Fruit fly (Drosophila melanogaster) whole organism, embryonic: ENCODE measurements around the gene dsx.

ENCODE experiments used
- Asciz ChIP-seq: fragments of 200-800 bp; sonication (Bioruptor generic); optimal IDR thresholded peaks from 2 replicates; lab custom pipeline; 2017; ENCODE audit warnings: missing biosample characterization, mild to moderate bottlenecking, missing genetic modification characterization, missing genetic modification reagents
- CG10321 ChIP-seq: fragments of 200-800 bp; sonication (Bioruptor generic); IDR thresholded peaks from 2 replicates; pipeline ENCODE4 v1.3.6; 2022; ENCODE audit warnings: missing biosample characterization, missing genetic modification characterization
- CG10366 ChIP-seq: fragments of 200-800 bp; sonication (Bioruptor generic); IDR thresholded peaks from 2 replicates; pipeline ENCODE4 v1.3.6; 2022; ENCODE audit warnings: missing biosample characterization, missing genetic modification characterization
- CG10565 ChIP-seq: fragments of 200-800 bp; sonication (Bioruptor generic); optimal IDR thresholded peaks from 3 replicates; lab custom pipeline; 2016; ENCODE audit warnings: missing biosample characterization, mild to moderate bottlenecking, missing genetic modification characterization
- CG11085 ChIP-seq: fragments of 200-800 bp; sonication (Bioruptor generic); IDR thresholded peaks from 2 replicates; pipeline ENCODE4 v1.3.6; 2022; ENCODE audit warnings: missing biosample characterization, missing genetic modification characterization
- CG11247 ChIP-seq: fragments of 200-800 bp; sonication (Bioruptor generic); IDR thresholded peaks from 2 replicates; pipeline ENCODE4 v1.3.6; 2022; ENCODE audit warnings: missing biosample characterization, missing genetic modification characterization
- CG12071 ChIP-seq: fragments of 200-800 bp; sonication (Bioruptor generic); optimal IDR thresholded peaks from 3 replicates; lab custom pipeline; 2018; ENCODE audit warnings: missing biosample characterization, mild to moderate bottlenecking, missing genetic modification characterization
- CG12391 ChIP-seq: fragments of 200-800 bp; sonication (Bioruptor generic); optimal IDR thresholded peaks from 3 replicates; lab custom pipeline; 2018; ENCODE audit warnings: missing biosample characterization, mild to moderate bottlenecking, missing genetic modification characterization, moderate library complexity
- CG13123 ChIP-seq: fragments of 200-800 bp; sonication (Bioruptor generic); optimal IDR thresholded peaks from 2 replicates; lab custom pipeline; 2016; ENCODE audit warnings: missing biosample characterization, missing genetic modification characterization
- CG17186 ChIP-seq: fragments of 200-800 bp; sonication (Bioruptor generic); optimal IDR thresholded peaks from 3 replicates; lab custom pipeline; 2017; ENCODE audit warnings: missing biosample characterization, missing genetic modification reagents, missing genetic modification characterization
- CG17359 ChIP-seq: fragments of 200-800 bp; sonication (Bioruptor generic); optimal IDR thresholded peaks from 3 replicates; lab custom pipeline; 2018; ENCODE audit warnings: missing biosample characterization, mild to moderate bottlenecking, missing genetic modification characterization, moderate library complexity
- CG17829 ChIP-seq: fragments of 200-800 bp; optimal IDR thresholded peaks from 2 replicates; lab custom pipeline; 2019; ENCODE audit warnings: missing biosample characterization, mild to moderate bottlenecking, missing genetic modification characterization, moderate library complexity
- CG18262 ChIP-seq: fragments of 200-800 bp; optimal IDR thresholded peaks from 3 replicates; lab custom pipeline; 2019; ENCODE audit warnings: missing biosample characterization, mild to moderate bottlenecking, missing genetic modification characterization, moderate library complexity
- CG1832 ChIP-seq: fragments of 200-800 bp; sonication (Bioruptor generic); optimal IDR thresholded peaks from 2 replicates; lab custom pipeline; 2017; ENCODE audit warnings: missing biosample characterization, mild to moderate bottlenecking, missing genetic modification characterization, inconsistent platforms
- CG18619 ChIP-seq: fragments of 200-800 bp; sonication (Bioruptor generic); optimal IDR thresholded peaks from 3 replicates; lab custom pipeline; 2017; ENCODE audit warnings: missing biosample characterization, mild to moderate bottlenecking, missing genetic modification characterization
- CG2120 ChIP-seq: fragments of 200-800 bp; sonication (Bioruptor generic); optimal IDR thresholded peaks from 3 replicates; lab custom pipeline; 2016; ENCODE audit warnings: missing biosample characterization, missing genetic modification characterization
- CG2202 ChIP-seq: fragments of 200-800 bp; sonication (Bioruptor generic); optimal IDR thresholded peaks from 2 replicates; lab custom pipeline; 2018; ENCODE audit warnings: missing biosample characterization, mild to moderate bottlenecking, missing genetic modification characterization
- CG2712 ChIP-seq: fragments of 200-800 bp; optimal IDR thresholded peaks from 3 replicates; lab custom pipeline; 2019; ENCODE audit warnings: missing biosample characterization, mild to moderate bottlenecking, missing genetic modification characterization, moderate library complexity
- CG31388 ChIP-seq: fragments of 200-800 bp; sonication (Bioruptor generic); optimal IDR thresholded peaks from 2 replicates; lab custom pipeline; 2016; ENCODE audit warnings: missing biosample characterization, missing genetic modification characterization
- CG3281 ChIP-seq: fragments of 200-800 bp; sonication (Bioruptor generic); optimal IDR thresholded peaks from 3 replicates; lab custom pipeline; 2017; ENCODE audit warnings: missing biosample characterization, mild to moderate bottlenecking, missing genetic modification characterization
- CG3838 ChIP-seq: fragments of 200-800 bp; sonication (Bioruptor generic); optimal IDR thresholded peaks from 3 replicates; lab custom pipeline; 2016; ENCODE audit warnings: missing biosample characterization, missing genetic modification characterization
- CG4404 ChIP-seq: fragments of 200-800 bp; sonication (Bioruptor generic); IDR thresholded peaks from 2 replicates; pipeline ENCODE4 v1.3.6; 2022; ENCODE audit warnings: missing biosample characterization, missing genetic modification characterization
- CG4617 ChIP-seq: fragments of 200-800 bp; sonication (Bioruptor generic); optimal IDR thresholded peaks from 3 replicates; lab custom pipeline; 2016; ENCODE audit warnings: missing biosample characterization, missing genetic modification characterization, borderline replicate concordance
- CG8359 ChIP-seq: fragments of 200-800 bp; sonication (Bioruptor generic); optimal IDR thresholded peaks from 2 replicates; lab custom pipeline; 2017; ENCODE audit warnings: missing biosample characterization, mild to moderate bottlenecking, missing genetic modification characterization, borderline replicate concordance
- CG8388 ChIP-seq: fragments of 200-800 bp; sonication (Bioruptor generic); optimal IDR thresholded peaks from 2 replicates; lab custom pipeline; 2019; ENCODE audit warnings: missing biosample characterization, mild to moderate bottlenecking, missing genetic modification characterization, moderate library complexity
- CG9817 ChIP-seq: fragments of 200-800 bp; sonication (Bioruptor generic); optimal IDR thresholded peaks from 2 replicates; lab custom pipeline; 2018; ENCODE audit warnings: missing biosample characterization, mild to moderate bottlenecking, missing genetic modification characterization, moderate library complexity
- Dek ChIP-seq: fragments of 200-800 bp; sonication (Bioruptor generic); optimal IDR thresholded peaks from 3 replicates; lab custom pipeline; 2019; ENCODE audit warnings: missing biosample characterization, mild to moderate bottlenecking, missing genetic modification characterization, moderate library complexity
- ERR ChIP-seq: fragments of 200-800 bp; sonication (Bioruptor generic); optimal IDR thresholded peaks from 2 replicates; lab custom pipeline; 2016; ENCODE audit warnings: missing biosample characterization, missing genetic modification characterization
- Hr3 ChIP-seq: fragments of 200-800 bp; sonication (Bioruptor generic); optimal IDR thresholded peaks from 3 replicates; lab custom pipeline; 2016; ENCODE audit warnings: missing biosample characterization, missing genetic modification characterization
- Pdp1 ChIP-seq, 2 experiments: fragments of 200-800 bp; sonication (Bioruptor generic); optimal IDR thresholded peaks; 3 replicates each; lab custom pipeline; 2016; ENCODE audit warnings: missing biosample characterization in 2 of 2, missing genetic modification characterization in 2 of 2, mild to moderate bottlenecking in 1 of 2, moderate library complexity in 1 of 2
- Six4 ChIP-seq: fragments of 200-800 bp; sonication (Bioruptor generic); optimal IDR thresholded peaks from 2 replicates; lab custom pipeline; 2016; ENCODE audit warnings: missing biosample characterization, missing genetic modification characterization
- Taf1 ChIP-seq: fragments of 200-800 bp; sonication (Bioruptor generic); IDR thresholded peaks from 2 replicates; pipeline ENCODE4 v1.3.6; 2022; ENCODE audit warnings: missing biosample characterization, missing genetic modification characterization
- Vsx1 ChIP-seq: fragments of 200-800 bp; sonication (Bioruptor generic); optimal IDR thresholded peaks from 2 replicates; lab custom pipeline; 2017; ENCODE audit warnings: missing biosample characterization, mild to moderate bottlenecking, missing genetic modification characterization, missing genetic modification reagents
- ac ChIP-seq: fragments of 200-800 bp; sonication (Bioruptor generic); optimal IDR thresholded peaks from 3 replicates; lab custom pipeline; 2017; ENCODE audit warnings: missing biosample characterization, mild to moderate bottlenecking, missing genetic modification characterization
- al ChIP-seq: fragments of 200-800 bp; sonication (Bioruptor generic); IDR thresholded peaks from 2 replicates; pipeline ENCODE4 v1.3.6; 2022; ENCODE audit warnings: missing biosample characterization, missing genetic modification characterization
- az2 ChIP-seq: fragments of 200-800 bp; sonication (Bioruptor generic); optimal IDR thresholded peaks from 3 replicates; lab custom pipeline; 2016; ENCODE audit warnings: missing biosample characterization, missing genetic modification characterization
- bsh ChIP-seq, 2 experiments: fragments of 200-800 bp; sonication (Bioruptor generic); optimal IDR thresholded peaks; 2 replicates each; lab custom pipeline; 2017 to 2018; ENCODE audit warnings: mild to moderate bottlenecking in 2 of 2, missing biosample characterization in 2 of 2, missing genetic modification characterization in 2 of 2, moderate library complexity in 1 of 2
- cad ChIP-seq: fragments of >200 bp; optimal IDR thresholded peaks from 2 replicates; lab custom pipeline; 2017; ENCODE audit warnings: missing biosample characterization, missing genetic modification characterization
- caup ChIP-seq: fragments of 200-800 bp; sonication (Bioruptor generic); optimal IDR thresholded peaks from 3 replicates; lab custom pipeline; 2017; ENCODE audit warnings: missing biosample characterization, mild to moderate bottlenecking, missing genetic modification characterization, moderate library complexity; ENCODE audit not compliant: severe bottlenecking
- ci ChIP-seq: fragments of 200-800 bp; sonication (Bioruptor generic); IDR thresholded peaks from 3 replicates; pipeline ENCODE4 v1.3.6; 2022; ENCODE audit warnings: missing biosample characterization, missing genetic modification characterization
- crp ChIP-seq, 2 experiments: fragments of 200-800 bp; sonication (Bioruptor generic); optimal IDR thresholded peaks; 2 replicates in 1 of 2; 3 replicates in 1 of 2; lab custom pipeline; 2017; ENCODE audit warnings: missing biosample characterization in 2 of 2, missing genetic modification characterization in 2 of 2, mild to moderate bottlenecking in 1 of 2, moderate library complexity in 1 of 2
- gcm ChIP-seq: fragments of 200-800 bp; sonication (Bioruptor generic); optimal IDR thresholded peaks from 2 replicates; lab custom pipeline; 2019; ENCODE audit warnings: missing biosample characterization, mild to moderate bottlenecking, missing genetic modification characterization, moderate library complexity
- klu ChIP-seq: fragments of 200-800 bp; sonication (Bioruptor generic); IDR thresholded peaks from 2 replicates; pipeline ENCODE4 v1.3.6; 2022; ENCODE audit warnings: missing biosample characterization, missing genetic modification characterization
- mirr ChIP-seq: fragments of 200-800 bp; sonication (Bioruptor generic); optimal IDR thresholded peaks from 3 replicates; lab custom pipeline; 2018; ENCODE audit warnings: missing biosample characterization, mild to moderate bottlenecking, missing genetic modification characterization
- nau ChIP-seq: fragments of 200-800 bp; sonication (Bioruptor generic); optimal IDR thresholded peaks from 3 replicates; lab custom pipeline; 2017; ENCODE audit warnings: missing biosample characterization, mild to moderate bottlenecking, missing genetic modification characterization, missing genetic modification reagents
- sim ChIP-seq: fragments of 200-800 bp; sonication (Bioruptor generic); IDR thresholded peaks from 2 replicates; pipeline ENCODE4 v1.3.6; 2022; ENCODE audit warnings: missing biosample characterization, missing genetic modification characterization
- slou ChIP-seq: fragments of 200-800 bp; sonication (Bioruptor generic); optimal IDR thresholded peaks from 3 replicates; lab custom pipeline; 2016; ENCODE audit warnings: missing biosample characterization, missing genetic modification characterization
- trem ChIP-seq: fragments of 200-800 bp; optimal IDR thresholded peaks from 3 replicates; lab custom pipeline; 2019; ENCODE audit warnings: missing biosample characterization, mild to moderate bottlenecking, missing genetic modification characterization, moderate library complexity
- twi ChIP-seq: fragments of 200-800 bp; optimal IDR thresholded peaks from 2 replicates; lab custom pipeline; 2019; ENCODE audit warnings: missing biosample characterization, mild to moderate bottlenecking, missing genetic modification characterization, moderate library complexity
- vvl ChIP-seq: fragments of 200-800 bp; sonication (Bioruptor generic); IDR thresholded peaks from 2 replicates; pipeline ENCODE4 v1.3.6; 2022; ENCODE audit warnings: missing biosample characterization, missing genetic modification characterization
- z ChIP-seq: fragments of 200-800 bp; sonication (Bioruptor generic); IDR thresholded peaks from 3 replicates; pipeline ENCODE4 v1.3.6; 2022; ENCODE audit warnings: missing biosample characterization, missing genetic modification characterization

Gene dsx

DNA sequence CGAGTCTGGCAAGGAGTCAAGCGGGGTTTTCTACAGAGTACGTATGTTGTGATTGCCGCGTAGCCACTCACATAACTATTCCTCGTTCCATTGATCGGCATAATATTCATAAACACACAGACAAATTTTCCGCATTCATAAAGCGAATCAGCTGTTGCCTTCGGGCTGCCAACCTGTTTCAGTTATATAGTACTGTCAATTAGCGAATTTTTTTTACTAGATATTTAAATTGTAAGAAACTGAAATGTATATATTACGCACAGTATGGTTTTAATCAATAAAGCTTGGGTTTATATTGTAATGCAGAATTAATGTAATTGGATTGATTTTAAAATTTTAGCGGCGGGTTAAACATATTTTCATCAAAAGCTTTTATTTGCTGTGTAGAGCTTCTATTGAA lies 54.1 kb downstream of the dsx start, which contains the start of gene Rfk (continued):
- no peak for TF ChIP-seq CG3838 (GFP tag; lab: Kevin White, UChicago)
- TF ChIP-seq z (GFP tag; lab: Robert Waterston, UW): no peak
- no peak for TF ChIP-seq Vsx1 (GFP tag; lab: Kevin White, UChicago)
- no peak for TF ChIP-seq CG8359
- peak; percentile 21 for TF ChIP-seq az2 (GFP tag; lab: Kevin White, UChicago)
- TF ChIP-seq Taf1 (GFP tag; lab: Robert Waterston, UW): no peak
- TF ChIP-seq CG3281 (GFP tag; lab: Kevin White, UChicago): peak; percentile 10
- TF ChIP-seq CG11085 (GFP tag; lab: Robert Waterston, UW): no peak
- TF ChIP-seq CG10321: no peak
- no peak for TF ChIP-seq klu (GFP tag; lab: Robert Waterston, UW)
- no peak for TF ChIP-seq CG10565
- no peak for TF ChIP-seq CG1832 (GFP tag; lab: Kevin White, UChicago)
- TF ChIP-seq ERR (GFP tag; lab: Kevin White, UChicago): no peak
- TF ChIP-seq CG18619: no peak
- TF ChIP-seq CG18262 (tag; lab: Kevin White, UChicago): no peak
- peak; percentile 9 for TF ChIP-seq CG9817 (tag; lab: Kevin White, UChicago)
- peak; percentile 57 for TF ChIP-seq CG2120 (GFP tag; lab: Kevin White, UChicago)
- peak in 1 of 2 experiments; percentile 28 for TF ChIP-seq bsh (GFP tag; optimal IDR thresholded peaks at IDR 0.05; lab: Kevin White, UChicago)
- no peak for TF ChIP-seq CG17186 (GFP tag; lab: Kevin White, UChicago)
- TF ChIP-seq CG8388: no peak
- peak; percentile 30 for TF ChIP-seq gcm (GFP tag; lab: Kevin White, UChicago)
- TF ChIP-seq al: no peak
- TF ChIP-seq Asciz (GFP tag; lab: Kevin White, UChicago): no peak
- no peak for TF ChIP-seq CG2202
- TF ChIP-seq Pdp1 (GFP tag; optimal IDR thresholded peaks at IDR 0.05; lab: Kevin White, UChicago): peak in 1 of 2 experiments; percentile 71
- TF ChIP-seq CG13123: no peak
- TF ChIP-seq CG4617 (GFP tag; lab: Kevin White, UChicago): peak; percentile 37
- TF ChIP-seq nau (GFP tag; lab: Kevin White, UChicago): no peak
- TF ChIP-seq sim (GFP tag; lab: Robert Waterston, UW): no peak
- no peak for TF ChIP-seq CG11247 (GFP tag; lab: Robert Waterston, UW)
- TF ChIP-seq cad (GFP tag; lab: Kevin White, UChicago): no peak
- TF ChIP-seq ci (GFP tag; lab: Robert Waterston, UW): no peak
- no peak for TF ChIP-seq twi
- peak; percentile 26 for TF ChIP-seq CG17359 (tag; lab: Kevin White, UChicago)
- TF ChIP-seq Six4 (GFP tag; lab: Kevin White, UChicago): no peak
- TF ChIP-seq CG17829 (tag; lab: Kevin White, UChicago): peak; percentile 32
- TF ChIP-seq slou (GFP tag; lab: Kevin White, UChicago): no peak
- peak; percentile 99 for TF ChIP-seq trem (tag; lab: Kevin White, UChicago)
- no peak for TF ChIP-seq CG4404 (GFP tag; lab: Robert Waterston, UW)
- no peak for TF ChIP-seq ac
- no peak for TF ChIP-seq Dek (tag; lab: Kevin White, UChicago)
- peak; percentile 25 for TF ChIP-seq Hr3 (GFP tag; lab: Kevin White, UChicago)
- TF ChIP-seq CG12391: peak; percentile 56
- no peak for TF ChIP-seq CG10366
- TF ChIP-seq CG31388 (GFP tag; lab: Kevin White, UChicago): no peak
- peak; percentile 77 to 94 for TF ChIP-seq crp (GFP tag; optimal IDR thresholded peaks at IDR 0.05; lab: Kevin White, UChicago)
- peak; percentile 67 for TF ChIP-seq vvl (GFP tag; lab: Robert Waterston, UW)
- TF ChIP-seq CG12071 (GFP tag; lab: Kevin White, UChicago): no peak
- TF ChIP-seq caup (GFP tag; lab: Kevin White, UChicago): no peak
- TF ChIP-seq mirr (GFP tag; lab: Kevin White, UChicago): no peak
- peak; percentile 44 for TF ChIP-seq CG2712 (tag; lab: Kevin White, UChicago)
